Worm (Caenorhabditis elegans) whole organism, young adult: ENCODE data around the gene nhr-283.
A peak's percentile ranks its signal among the peaks of the same experiment; 100 is the strongest.

Experiments
- B0019.2 ChIP-seq: fragments of 200-800 bp; sonication (Bioruptor generic); conservative IDR thresholded peaks from 2 replicates; pipeline ENCODE4 v1.3.6; 2022; ENCODE audit warnings: missing genetic modification reagents, missing genetic modification characterization, missing compliant biosample characterization
- B0035.1 ChIP-seq: sonication (generic microtip); optimal IDR thresholded peaks from 2 replicates; lab custom pipeline; 2016; ENCODE audit warnings: missing genetic modification characterization, mild to moderate bottlenecking, missing compliant biosample characterization, missing genotype, missing genetic modification reagents
- C06A6.2 ChIP-seq: fragments of 200-800 bp; sonication (Bioruptor generic); conservative IDR thresholded peaks from 2 replicates; pipeline ENCODE4 v1.3.6; 2022; ENCODE audit warnings: missing genetic modification characterization, missing compliant biosample characterization
- C17E4.6 ChIP-seq: fragments of 200-800 bp; sonication (Bioruptor generic); IDR thresholded peaks from 2 replicates; pipeline ENCODE4 v1.3.6; 2022; ENCODE audit warnings: missing genetic modification reagents, missing genetic modification characterization, missing compliant biosample characterization
- F33H1.4 ChIP-seq: fragments of 200-800 bp; sonication (Bioruptor generic); IDR thresholded peaks from 2 replicates; pipeline ENCODE4 v1.3.6; 2022; ENCODE audit warnings: missing genetic modification reagents, missing genetic modification characterization, missing compliant biosample characterization
- F39B2.1 ChIP-seq: fragments of 200-800 bp; sonication (Bioruptor generic); IDR thresholded peaks from 2 replicates; pipeline ENCODE4 v1.3.6; 2022; ENCODE audit warnings: missing genetic modification reagents, missing genetic modification characterization, missing compliant biosample characterization
- F57C9.4 ChIP-seq: sonication (generic microtip); optimal IDR thresholded peaks from 2 replicates; lab custom pipeline; 2017; ENCODE audit warnings: mild to moderate bottlenecking, missing genetic modification characterization, missing compliant biosample characterization
- Y53F4B.3 ChIP-seq: fragments of 200-800 bp; sonication (Bioruptor generic); IDR thresholded peaks from 2 replicates; pipeline ENCODE4 v1.3.6; 2022; ENCODE audit warnings: missing genetic modification reagents, missing genetic modification characterization, missing compliant biosample characterization
- Y79H2A.3 ChIP-seq: fragments of 200-800 bp; sonication (Bioruptor generic); conservative IDR thresholded peaks from 2 replicates; pipeline ENCODE4 v1.3.6; 2022; ENCODE audit warnings: missing genetic modification reagents, missing genetic modification characterization, missing compliant biosample characterization
- aptf-2 ChIP-seq: fragments of 200-800 bp; sonication (Bioruptor generic); conservative IDR thresholded peaks from 2 replicates; pipeline ENCODE4 v1.3.6; 2022; ENCODE audit warnings: missing genetic modification reagents, missing genetic modification characterization, missing compliant biosample characterization
- atf-7 ChIP-seq: sonication (generic microtip); optimal IDR thresholded peaks from 2 replicates; lab custom pipeline; 2017; ENCODE audit warnings: mild to moderate bottlenecking, missing genetic modification characterization, missing compliant biosample characterization
- attf-3 ChIP-seq: fragments of 200-800 bp; sonication (Bioruptor generic); conservative IDR thresholded peaks from 2 replicates; pipeline ENCODE4 v1.3.6; 2022; ENCODE audit warnings: missing genetic modification reagents, missing genetic modification characterization, missing compliant biosample characterization
- attf-5 ChIP-seq: fragments of 200-800 bp; sonication (Bioruptor generic); optimal IDR thresholded peaks from 2 replicates; lab custom pipeline; 2018; ENCODE audit warnings: mild to moderate bottlenecking, missing genetic modification characterization, missing compliant biosample characterization
- attf-6 ChIP-seq: fragments of 200-800 bp; sonication (Bioruptor generic); IDR thresholded peaks from 2 replicates; pipeline ENCODE4 v1.3.6; 2022; ENCODE audit warnings: missing genetic modification reagents, missing genetic modification characterization, missing compliant biosample characterization
- egl-18 ChIP-seq: fragments of 200-800 bp; sonication (Bioruptor generic); IDR thresholded peaks from 2 replicates; pipeline ENCODE4 v1.3.6; 2022; ENCODE audit warnings: missing genetic modification reagents, missing genetic modification characterization, missing compliant biosample characterization
- egl-44 ChIP-seq: fragments of 200-800 bp; sonication (Bioruptor generic); IDR thresholded peaks from 2 replicates; pipeline ENCODE4 v1.3.6; 2022; ENCODE audit warnings: missing genetic modification reagents, missing genetic modification characterization, missing compliant biosample characterization
- egrh-3 ChIP-seq: fragments of 200-800 bp; sonication (Bioruptor generic); IDR thresholded peaks from 2 replicates; pipeline ENCODE4 v1.3.6; 2022; ENCODE audit warnings: missing genetic modification reagents, missing genetic modification characterization, missing compliant biosample characterization
- gei-17 ChIP-seq: fragments of 200-800 bp; sonication (Bioruptor generic); optimal IDR thresholded peaks from 2 replicates; lab custom pipeline; 2018; ENCODE audit warnings: mild to moderate bottlenecking, missing genetic modification characterization, missing compliant biosample characterization
- hmg-1.2 ChIP-seq: fragments of 200-800 bp; sonication (Bioruptor generic); IDR thresholded peaks from 2 replicates; pipeline ENCODE4 v1.3.6; 2022; ENCODE audit warnings: missing genetic modification reagents, missing genetic modification characterization, missing compliant biosample characterization
- let-526 ChIP-seq: fragments of 200-800 bp; sonication (Bioruptor generic); IDR thresholded peaks from 2 replicates; pipeline ENCODE4 v1.3.6; 2022; ENCODE audit warnings: missing genetic modification reagents, missing genetic modification characterization, missing compliant biosample characterization
- lin-26 ChIP-seq: fragments of 200-800 bp; sonication (Bioruptor generic); IDR thresholded peaks from 2 replicates; pipeline ENCODE4 v1.3.6; 2022; ENCODE audit warnings: missing genetic modification reagents, missing genetic modification characterization, missing compliant biosample characterization
- nfyb-1 ChIP-seq: fragments of 200-800 bp; sonication (Bioruptor generic); IDR thresholded peaks from 2 replicates; pipeline ENCODE4 v1.3.6; 2022; ENCODE audit warnings: missing genetic modification reagents, missing genetic modification characterization, missing compliant biosample characterization
- nhr-80 ChIP-seq: sonication (generic microtip); optimal IDR thresholded peaks from 2 replicates; lab custom pipeline; 2016; ENCODE audit warnings: missing genetic modification characterization, missing compliant biosample characterization
- sdz-38 ChIP-seq: sonication (generic microtip); optimal IDR thresholded peaks from 2 replicates; lab custom pipeline; 2016; ENCODE audit warnings: missing genotype, missing genetic modification characterization, missing compliant biosample characterization
- snpc-1.3 ChIP-seq: sonication (generic microtip); optimal IDR thresholded peaks from 2 replicates; lab custom pipeline; 2017; ENCODE audit warnings: missing genetic modification characterization, mild to moderate bottlenecking, missing compliant biosample characterization, antibody characterized with exemption, moderate library complexity, missing genotype, missing genetic modification reagents; ENCODE audit not compliant: insufficient read depth
- snpc-4 ChIP-seq, 5 experiments: fragments of 150-350 bp in 1 of 5; sonication (generic microtip) in 4 of 5; optimal IDR thresholded peaks; 2 replicates each; lab custom pipeline; 2014 to 2018; ENCODE audit warnings: missing genetic modification characterization in 5 of 5, missing biosample characterization in 3 of 5, antibody characterized with exemption in 2 of 5, mild to moderate bottlenecking in 2 of 5, missing compliant biosample characterization in 2 of 5, missing genotype in 2 of 5, moderate library complexity in 2 of 5, missing genetic modification reagents in 1 of 5
- tlf-1 ChIP-seq: fragments of 200-800 bp; sonication (Bioruptor generic); optimal IDR thresholded peaks from 2 replicates; lab custom pipeline; 2018; ENCODE audit warnings: mild to moderate bottlenecking, missing genetic modification characterization, missing compliant biosample characterization
- unc-130 ChIP-seq: sonication (generic microtip); optimal IDR thresholded peaks from 2 replicates; lab custom pipeline; 2016; ENCODE audit warnings: missing genetic modification reagents, missing genetic modification characterization, missing compliant biosample characterization
- xnd-1 ChIP-seq: sonication (generic microtip); optimal IDR thresholded peaks from 2 replicates; lab custom pipeline; 2016; ENCODE audit warnings: missing genotype, missing genetic modification reagents, missing genetic modification characterization, missing compliant biosample characterization
- zfh-2 ChIP-seq: fragments of 200-800 bp; sonication (Bioruptor generic); conservative IDR thresholded peaks from 2 replicates; pipeline ENCODE4 v1.3.6; 2022; ENCODE audit warnings: missing genetic modification reagents, missing genetic modification characterization, missing compliant biosample characterization
- ztf-18 ChIP-seq: sonication (generic microtip); optimal IDR thresholded peaks from 2 replicates; lab custom pipeline; 2016; ENCODE audit warnings: missing genotype, mild to moderate bottlenecking, missing genetic modification characterization, missing compliant biosample characterization
- ztf-25 ChIP-seq: fragments of 200-800 bp; sonication (Bioruptor generic); IDR thresholded peaks from 2 replicates; pipeline ENCODE4 v1.3.6; 2022; ENCODE audit warnings: missing genetic modification reagents, missing genetic modification characterization, missing compliant biosample characterization

Gene nhr-283

ce11 chrV:15735720-15736119 is 40.8 kb downstream of the nhr-283 start, which contains the start of gene str-27:
str-27 (minus strand) TSS chrV:15735820.
- TF ChIP-seq unc-130, result no peak

DNA sequence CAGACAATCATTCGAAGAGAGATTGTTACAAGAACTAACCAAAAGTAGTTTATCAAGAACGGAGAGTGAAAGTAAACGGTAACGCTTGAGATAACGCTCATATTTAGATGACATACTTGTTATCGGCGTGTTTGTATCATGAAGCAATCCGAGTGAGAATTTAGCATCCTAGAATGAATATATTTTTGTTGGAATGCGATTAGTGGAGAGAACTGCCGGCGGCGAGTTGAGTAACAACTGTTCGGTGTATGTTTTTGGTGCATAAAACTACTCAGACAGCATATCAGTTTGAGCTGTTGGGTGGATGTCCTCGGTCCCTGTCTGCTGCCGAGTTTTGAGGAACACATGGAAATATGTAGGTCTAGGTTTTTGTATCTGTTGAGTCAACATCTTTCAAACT is 43.0 kb downstream of the nhr-283 start, which contains the start of gene T23D5.3:
Gene T23D5.3, minus strand, starts transcription at position 101 of the 400 bp plus-strand sequence.
- TF ChIP-seq sdz-38 (tag; lab: Kevin White, UChicago), result no peak
- no peak for TF ChIP-seq let-526 (GFP tag; lab: Robert Waterston, UW)
- TF ChIP-seq tlf-1, result no peak
- no peak for TF ChIP-seq aptf-2 (GFP tag; lab: Robert Waterston, UW)
- TF ChIP-seq attf-3 (GFP tag; lab: Robert Waterston, UW), result no peak
- TF ChIP-seq ztf-18 (tag; lab: Kevin White, UChicago), result no peak
- no peak for TF ChIP-seq egl-18 (GFP tag; lab: Robert Waterston, UW)
- no peak for TF ChIP-seq hmg-1.2
- no peak for TF ChIP-seq C06A6.2 (GFP tag; lab: Robert Waterston, UW)
- TF ChIP-seq attf-5 (GFP tag; lab: Kevin White, UChicago), result no peak
- TF ChIP-seq snpc-1.3, result no peak
- no peak for TF ChIP-seq egrh-3 (GFP tag; lab: Robert Waterston, UW)
- no peak for TF ChIP-seq F33H1.4 (GFP tag; lab: Robert Waterston, UW)
- no peak for TF ChIP-seq snpc-4 (GFP tag; optimal IDR thresholded peaks at IDR 0.05; lab: Kevin White, UChicago)
- no peak for TF ChIP-seq snpc-4 (tag; optimal IDR thresholded peaks at IDR 0.05; lab: Kevin White, UChicago)
- TF ChIP-seq xnd-1 (tag; lab: Kevin White, UChicago), result no peak

DNA sequence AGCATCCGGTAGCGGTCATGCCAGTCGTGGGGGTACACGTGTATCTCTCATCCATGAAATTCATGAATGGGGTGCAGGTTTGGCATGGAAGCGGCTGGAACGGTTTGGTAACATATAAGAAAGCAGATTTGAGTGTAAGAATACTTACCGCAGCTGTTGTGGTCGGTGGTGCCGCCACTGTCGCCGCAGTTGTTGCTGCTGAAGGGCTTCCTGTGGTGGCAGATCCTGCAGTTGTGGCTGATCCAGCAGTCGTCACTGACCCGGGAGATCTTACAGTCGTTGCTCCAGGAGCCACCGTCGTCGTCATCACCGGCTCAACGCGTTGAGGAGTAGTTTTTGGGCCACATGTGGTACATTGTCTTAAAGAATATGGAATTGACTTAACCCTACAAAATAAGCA is 43.5 kb downstream of the nhr-283 start:
- TF ChIP-seq ztf-25, result no peak
- peak; percentile 79 for TF ChIP-seq zfh-2 (GFP tag; lab: Robert Waterston, UW)

- no peak for TF ChIP-seq attf-6 (GFP tag; lab: Robert Waterston, UW)
- TF ChIP-seq lin-26 (GFP tag; lab: Robert Waterston, UW), result no peak
- no peak for TF ChIP-seq F39B2.1 (GFP tag; lab: Robert Waterston, UW)
- TF ChIP-seq egl-44 (GFP tag; lab: Robert Waterston, UW), result no peak
- TF ChIP-seq B0019.2 (GFP tag; lab: Robert Waterston, UW), result no peak
Observed at ce11 chrV:15732209-15732608, 44.3 kb downstream of the nhr-283 start, which contains the start of gene str-38. str-38 (minus strand) TSS chrV:15732309.

ce11 chrV:15730459-15730858 is 46.1 kb downstream of the nhr-283 start, which contains the start of gene Y6E2A.10:
Y6E2A.10 (minus strand) TSS chrV:15730559.
- TF ChIP-seq C17E4.6 (GFP tag; lab: Robert Waterston, UW), result no peak

- TF ChIP-seq nfyb-1 (no peak), lin-26 (GFP tag; lab: Robert Waterston, UW) (no peak), Y79H2A.3 (GFP tag; lab: Robert Waterston, UW) (no peak), Y53F4B.3 (GFP tag; lab: Robert Waterston, UW) (no peak), B0035.1 (no peak), gei-17 (GFP tag; lab: Kevin White, UChicago) (no peak), nhr-80 (tag; lab: Kevin White, UChicago) (no peak), snpc-4 (GFP tag; optimal IDR thresholded peaks at IDR 0.05; lab: Kevin White, UChicago) (no peak), snpc-4 (tag; optimal IDR thresholded peaks at IDR 0.05; lab: Kevin White, UChicago) (no peak), F57C9.4 (tag; lab: Kevin White, UChicago) (no peak), atf-7 (no peak)
Observed at ce11 chrV:15726610-15727009, 49.9 kb downstream of the nhr-283 start, which contains the start of the genes irld-57 and sfxn-1.3. irld-57 (minus strand) TSS chrV:15726710. sfxn-1.3 (plus strand) TSS chrV:15726841.
